Worm (Caenorhabditis elegans) whole organism, late embryonic: ENCODE results near the gene nlp-50.

Source experiments
- C08G9.2 ChIP-seq: sonication (generic microtip); optimal IDR thresholded peaks from 2 replicates; lab custom pipeline; 2016; ENCODE audit warnings: mild to moderate bottlenecking, missing genetic modification characterization, moderate library complexity, missing compliant biosample characterization
- F13H6.1 ChIP-seq: sonication (generic microtip); optimal IDR thresholded peaks from 2 replicates; lab custom pipeline; 2016; ENCODE audit warnings: missing genetic modification characterization, missing compliant biosample characterization
- K02D7.2 ChIP-seq: sonication (generic microtip); optimal IDR thresholded peaks from 2 replicates; lab custom pipeline; 2017; ENCODE audit warnings: mild to moderate bottlenecking, missing genetic modification characterization, missing compliant biosample characterization
- T23F11.4 ChIP-seq: fragments of 200-800 bp; sonication (Bioruptor generic); optimal IDR thresholded peaks from 2 replicates; lab custom pipeline; 2018; ENCODE audit warnings: mild to moderate bottlenecking, missing genetic modification characterization, missing compliant biosample characterization
- Y22D7AL.16 ChIP-seq: sonication (generic microtip); optimal IDR thresholded peaks from 2 replicates; lab custom pipeline; 2016; ENCODE audit warnings: missing genetic modification characterization, missing compliant biosample characterization
- ahr-1 ChIP-seq: sonication (generic microtip); optimal IDR thresholded peaks from 2 replicates; lab custom pipeline; 2016; ENCODE audit warnings: missing genetic modification characterization, missing compliant biosample characterization
- ama-1 ChIP-seq: fragments of 150-350 bp; optimal IDR thresholded peaks from 2 replicates; lab custom pipeline; 2014
- ceh-14 ChIP-seq: sonication (generic microtip); optimal IDR thresholded peaks from 2 replicates; lab custom pipeline; 2016; ENCODE audit warnings: missing genotype, missing genetic modification characterization, missing compliant biosample characterization
- ceh-18 ChIP-seq: sonication (generic microtip); optimal IDR thresholded peaks from 2 replicates; lab custom pipeline; 2016; ENCODE audit warnings: missing genetic modification characterization, missing compliant biosample characterization
- ceh-19 ChIP-seq: fragments of 200-800 bp; sonication (Bioruptor generic); optimal IDR thresholded peaks from 2 replicates; lab custom pipeline; 2018; ENCODE audit warnings: mild to moderate bottlenecking, missing genetic modification characterization, missing compliant biosample characterization
- ceh-2 ChIP-seq: sonication (generic microtip); optimal IDR thresholded peaks from 2 replicates; lab custom pipeline; 2016; ENCODE audit warnings: missing genotype, missing genetic modification characterization, missing compliant biosample characterization
- ceh-22 ChIP-seq: sonication (generic microtip); optimal IDR thresholded peaks from 2 replicates; lab custom pipeline; 2017; ENCODE audit warnings: missing biosample characterization, missing genetic modification characterization
- ceh-24 ChIP-seq: sonication (generic microtip); optimal IDR thresholded peaks from 2 replicates; lab custom pipeline; 2016; ENCODE audit warnings: mild to moderate bottlenecking, missing genetic modification characterization, missing compliant biosample characterization
- ceh-30 ChIP-seq: fragments of 150-350 bp; optimal IDR thresholded peaks from 2 replicates; lab custom pipeline; 2014; ENCODE audit warnings: missing biosample characterization, missing genetic modification characterization
- ceh-34 ChIP-seq: sonication (generic microtip); optimal IDR thresholded peaks from 2 replicates; lab custom pipeline; 2016; ENCODE audit warnings: mild to moderate bottlenecking, missing genetic modification characterization, missing compliant biosample characterization
- ceh-9 ChIP-seq: sonication (generic microtip); optimal IDR thresholded peaks from 2 replicates; lab custom pipeline; 2016; ENCODE audit warnings: mild to moderate bottlenecking, missing genetic modification characterization, inconsistent platforms, missing compliant biosample characterization
- che-1 ChIP-seq: sonication (generic microtip); optimal IDR thresholded peaks from 2 replicates; lab custom pipeline; 2016; ENCODE audit warnings: mild to moderate bottlenecking, missing genetic modification characterization, missing compliant biosample characterization
- dmd-4 ChIP-seq: sonication (generic microtip); optimal IDR thresholded peaks from 2 replicates; lab custom pipeline; 2016; ENCODE audit warnings: borderline replicate concordance, missing genetic modification characterization, missing compliant biosample characterization
- elt-4 ChIP-seq: sonication (generic microtip); optimal IDR thresholded peaks from 2 replicates; lab custom pipeline; 2016; ENCODE audit warnings: missing genetic modification characterization, missing compliant biosample characterization
- ets-4 ChIP-seq: sonication (generic microtip); optimal IDR thresholded peaks from 2 replicates; lab custom pipeline; 2016; ENCODE audit warnings: missing genetic modification characterization, missing compliant biosample characterization
- fax-1 ChIP-seq: sonication (generic microtip); optimal IDR thresholded peaks from 2 replicates; lab custom pipeline; 2016; ENCODE audit warnings: missing genotype, missing genetic modification characterization, missing compliant biosample characterization
- gmeb-2 ChIP-seq: sonication (generic microtip); optimal IDR thresholded peaks from 2 replicates; lab custom pipeline; 2016; ENCODE audit warnings: missing genetic modification characterization, inconsistent platforms, missing compliant biosample characterization
- hlh-15 ChIP-seq: sonication (generic microtip); optimal IDR thresholded peaks from 2 replicates; lab custom pipeline; 2016; ENCODE audit warnings: missing genetic modification characterization, missing compliant biosample characterization
- hlh-30 ChIP-seq: sonication (generic microtip); optimal IDR thresholded peaks from 2 replicates; lab custom pipeline; 2017; ENCODE audit warnings: antibody characterized with exemption, missing genetic modification characterization, missing compliant biosample characterization; ENCODE audit not compliant: insufficient read depth
- hlh-6 ChIP-seq: sonication (generic microtip); optimal IDR thresholded peaks from 2 replicates; lab custom pipeline; 2016; ENCODE audit warnings: missing genotype, missing genetic modification characterization, missing compliant biosample characterization
- lin-11 ChIP-seq: fragments of 200-800 bp; sonication (Bioruptor generic); optimal IDR thresholded peaks from 2 replicates; lab custom pipeline; 2018; ENCODE audit warnings: mild to moderate bottlenecking, missing genetic modification characterization, missing compliant biosample characterization
- madf-2 ChIP-seq: sonication (generic microtip); optimal IDR thresholded peaks from 2 replicates; lab custom pipeline; 2017; ENCODE audit warnings: missing genetic modification characterization, missing compliant biosample characterization
- mec-3 ChIP-seq: sonication (generic microtip); optimal IDR thresholded peaks from 2 replicates; lab custom pipeline; 2016; ENCODE audit warnings: borderline replicate concordance, missing genetic modification characterization, missing compliant biosample characterization
- npax-4 ChIP-seq: sonication (generic microtip); optimal IDR thresholded peaks from 2 replicates; lab custom pipeline; 2016; ENCODE audit warnings: missing genetic modification characterization, missing compliant biosample characterization
- pag-3 ChIP-seq: sonication (generic microtip); optimal IDR thresholded peaks from 2 replicates; lab custom pipeline; 2016; ENCODE audit warnings: missing compliant biosample characterization, missing genetic modification characterization, borderline replicate concordance
- pat-9 ChIP-seq: fragments of 200-800 bp; sonication (Bioruptor generic); optimal IDR thresholded peaks from 2 replicates; lab custom pipeline; 2018; ENCODE audit warnings: mild to moderate bottlenecking, missing genetic modification characterization, moderate library complexity, missing compliant biosample characterization
- pax-1 ChIP-seq: fragments of 150-350 bp; optimal IDR thresholded peaks from 2 replicates; lab custom pipeline; 2014; ENCODE audit warnings: missing biosample characterization, missing genetic modification characterization
- pha-2 ChIP-seq: sonication (generic microtip); optimal IDR thresholded peaks from 2 replicates; lab custom pipeline; 2017; ENCODE audit warnings: mild to moderate bottlenecking, missing genetic modification characterization, missing compliant biosample characterization
- pha-4 ChIP-seq: fragments of 150-350 bp; optimal IDR thresholded peaks from 2 replicates; lab custom pipeline; 2018; ENCODE audit warnings: missing biosample characterization, missing genetic modification reagents, missing genetic modification characterization
- pqm-1 ChIP-seq: sonication (generic microtip); optimal IDR thresholded peaks from 2 replicates; lab custom pipeline; 2016; ENCODE audit warnings: missing genetic modification characterization, missing compliant biosample characterization
- pros-1 ChIP-seq: fragments of 150-350 bp; optimal IDR thresholded peaks from 2 replicates; lab custom pipeline; 2014; ENCODE audit warnings: missing biosample characterization, missing genetic modification reagents, missing genetic modification characterization
- ref-2 ChIP-seq: sonication (generic microtip); optimal IDR thresholded peaks from 2 replicates; lab custom pipeline; 2016; ENCODE audit warnings: missing genetic modification characterization, missing compliant biosample characterization
- sox-2 ChIP-seq: fragments of 200-800 bp; sonication (Bioruptor generic); IDR thresholded peaks from 2 replicates; pipeline ENCODE4 v1.3.6; 2022; ENCODE audit warnings: missing genetic modification reagents, missing genetic modification characterization, missing compliant biosample characterization
- sox-4 ChIP-seq: sonication (generic microtip); optimal IDR thresholded peaks from 2 replicates; lab custom pipeline; 2017; ENCODE audit warnings: mild to moderate bottlenecking, missing genetic modification characterization, inconsistent platforms, missing compliant biosample characterization
- syd-9 ChIP-seq: sonication (generic microtip); optimal IDR thresholded peaks from 2 replicates; lab custom pipeline; 2016; ENCODE audit warnings: mild to moderate bottlenecking, missing genetic modification characterization, moderate library complexity, missing compliant biosample characterization
- tbx-2 ChIP-seq: sonication (generic microtip); optimal IDR thresholded peaks from 2 replicates; lab custom pipeline; 2016; ENCODE audit warnings: missing genetic modification characterization, missing compliant biosample characterization
- unc-42 ChIP-seq: sonication (generic microtip); optimal IDR thresholded peaks from 2 replicates; lab custom pipeline; 2016; ENCODE audit warnings: missing genotype, missing genetic modification characterization, missing compliant biosample characterization
- unc-55 ChIP-seq: sonication (generic microtip); optimal IDR thresholded peaks from 2 replicates; lab custom pipeline; 2017; ENCODE audit warnings: missing biosample characterization, missing genetic modification reagents, missing genetic modification characterization
- ztf-16 ChIP-seq: sonication (generic microtip); optimal IDR thresholded peaks from 2 replicates; lab custom pipeline; 2017; ENCODE audit warnings: missing genetic modification characterization, missing compliant biosample characterization

Gene nlp-50

ce11 chrII:6764734-6765133 is at the start of gene nlp-50:
TSS of gene nlp-50 (plus strand) at chrII:6765034.
- TF ChIP-seq T23F11.4 (GFP tag; lab: Kevin White, UChicago) = no peak
- TF ChIP-seq ceh-19 (GFP tag; lab: Kevin White, UChicago) = no peak
- no peak for TF ChIP-seq lin-11 (tag; lab: Kevin White, UChicago)
- no peak for TF ChIP-seq pqm-1 (tag; lab: Kevin White, UChicago)
- no peak for TF ChIP-seq ceh-9 (tag; lab: Kevin White, UChicago)
- TF ChIP-seq ceh-30 (tag; lab: Kevin White, UChicago) = no peak
- no peak for TF ChIP-seq tbx-2 (tag; lab: Kevin White, UChicago)
- no peak for TF ChIP-seq sox-2 (GFP tag; lab: Robert Waterston, UW)
- no peak for TF ChIP-seq hlh-30 (tag; lab: Kevin White, UChicago)
- no peak for TF ChIP-seq hlh-6 (tag; lab: Kevin White, UChicago)
- no peak for TF ChIP-seq ref-2 (tag; lab: Kevin White, UChicago)
- TF ChIP-seq pax-1 = no peak
- no peak for TF ChIP-seq pat-9 (tag; lab: Kevin White, UChicago)
- TF ChIP-seq ztf-16 (tag; lab: Kevin White, UChicago) = no peak
- TF ChIP-seq ceh-24 = no peak
- no peak for TF ChIP-seq mec-3 (tag; lab: Kevin White, UChicago)
- TF ChIP-seq unc-55 (GFP tag; lab: Kevin White, UChicago) = no peak
- TF ChIP-seq ets-4 = no peak
- TF ChIP-seq pag-3 (tag; lab: Kevin White, UChicago) = no peak

DNA sequence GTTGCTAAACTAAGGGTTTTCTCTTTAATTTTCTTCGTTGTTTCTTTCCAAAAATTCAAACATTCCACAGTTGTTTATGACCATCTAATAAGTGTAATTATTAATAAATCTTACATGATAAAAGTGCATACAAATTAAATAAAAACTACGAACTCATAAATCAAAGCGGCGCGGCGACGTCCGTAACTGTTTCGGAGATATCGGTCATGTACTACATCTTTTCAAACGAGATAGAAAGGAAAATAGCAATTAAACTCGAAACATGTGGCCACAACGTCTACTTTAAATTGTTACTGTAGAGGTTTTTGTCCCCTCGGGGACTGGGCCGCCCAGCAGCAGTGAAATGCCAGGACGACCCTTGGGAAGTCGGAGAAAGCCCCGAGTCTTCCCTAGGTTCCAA is 49.0 kb upstream of the nlp-50 start:
- TF ChIP-seq ceh-22 = no peak
- TF ChIP-seq, all 69 proteins: peak for 0

- TF ChIP-seq npax-4 (tag; lab: Kevin White, UChicago) (no peak), che-1 (tag; lab: Kevin White, UChicago) (no peak), Y22D7AL.16 (tag; lab: Kevin White, UChicago) (no peak), hlh-6 (tag; lab: Kevin White, UChicago) (no peak), ceh-30 (tag; lab: Kevin White, UChicago) (no peak), lin-11 (tag; lab: Kevin White, UChicago) (no peak), unc-42 (tag; lab: Kevin White, UChicago) (no peak), mec-3 (tag; lab: Kevin White, UChicago) (no peak), elt-4 (tag; lab: Kevin White, UChicago) (no peak), gmeb-2 (tag; lab: Kevin White, UChicago) (no peak), C08G9.2 (tag; lab: Kevin White, UChicago) (no peak), sox-4 (tag; lab: Kevin White, UChicago) (no peak), syd-9 (tag; lab: Kevin White, UChicago) (no peak), ama-1 (lab: Kevin White, UChicago) (no peak), pros-1 (no peak), ets-4 (no peak)
Measured at ce11 chrII:6716638-6717037, 48.2 kb upstream of the nlp-50 start, which contains the start of the genes T14B4.5 and T14B4.20. TSS of gene T14B4.5 (plus strand) at chrII:6716863. TSS of gene T14B4.20 (plus strand) at chrII:6716901.

ce11 chrII:6718221-6718620 is 46.6 kb upstream of the nlp-50 start, which contains the start of gene tsp-10:
TSS of gene tsp-10 (plus strand) at chrII:6718586.
- TF ChIP-seq hlh-15 (tag; lab: Kevin White, UChicago) = no peak
- TF ChIP-seq ceh-34 = no peak
- no peak for TF ChIP-seq pag-3 (tag; lab: Kevin White, UChicago)
- no peak for TF ChIP-seq ceh-9 (tag; lab: Kevin White, UChicago)
- TF ChIP-seq pha-2 = no peak

DNA sequence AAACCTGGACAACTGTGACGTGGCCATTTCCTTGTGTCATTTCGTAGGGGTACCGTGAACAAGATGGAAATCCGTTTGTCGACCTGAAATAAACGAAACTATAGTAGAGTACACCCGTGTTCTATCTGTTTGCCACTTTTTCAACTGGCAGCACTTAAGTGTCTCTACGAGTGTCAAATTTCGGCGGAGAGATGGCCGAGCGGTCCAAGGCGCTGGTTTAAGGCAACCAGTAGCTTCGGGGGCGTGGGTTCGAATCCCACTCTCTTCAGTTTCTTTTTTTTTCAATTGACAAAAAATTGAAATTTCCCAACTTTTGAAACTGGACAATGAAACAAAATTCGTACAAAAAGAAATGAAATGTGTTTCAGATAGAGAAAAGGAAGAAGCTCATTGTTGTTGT is 43.3 kb upstream of the nlp-50 start:
- no peak for TF ChIP-seq madf-2 (tag; lab: Kevin White, UChicago)
- no peak for TF ChIP-seq pha-4 (tag; lab: Kevin White, UChicago)
- TF ChIP-seq ceh-18 (tag; lab: Kevin White, UChicago) = peak; percentile 15
- TF ChIP-seq mec-3 (tag; lab: Kevin White, UChicago) = no peak
- peak; percentile 20 for TF ChIP-seq gmeb-2 (tag; lab: Kevin White, UChicago)
- peak; percentile 9 for TF ChIP-seq fax-1
- TF ChIP-seq tbx-2 (tag; lab: Kevin White, UChicago) = peak; percentile 10
- TF ChIP-seq ceh-34 = peak; percentile 96
- TF ChIP-seq ceh-14 (tag; lab: Kevin White, UChicago) = no peak
- no peak for TF ChIP-seq F13H6.1
- TF ChIP-seq che-1 (tag; lab: Kevin White, UChicago) = peak; percentile 38
- no peak for TF ChIP-seq ahr-1 (tag; lab: Kevin White, UChicago)
- TF ChIP-seq Y22D7AL.16 (tag; lab: Kevin White, UChicago) = peak; percentile 31
- no peak for TF ChIP-seq ceh-2 (tag; lab: Kevin White, UChicago)
- TF ChIP-seq ceh-9 (tag; lab: Kevin White, UChicago) = no peak
- no peak for TF ChIP-seq K02D7.2 (tag; lab: Kevin White, UChicago)
- peak; percentile 10 for TF ChIP-seq dmd-4 (tag; lab: Kevin White, UChicago)
- no peak for TF ChIP-seq ets-4
